Worm (Caenorhabditis elegans) whole organism, midembryonic: Measurements from ENCODE around the gene djr-1.1.
"Not testable (repeated sequence)": the region's sequence is repeated elsewhere in the genome, so short reads cannot be mapped to it uniquely, and the experiment has no call there.

Experiments
- klf-2 ChIP-seq: fragments of 200-800 bp; sonication (Bioruptor generic); conservative IDR thresholded peaks from 2 replicates; pipeline ENCODE4 v1.3.6; 2022; ENCODE audit warnings: missing genetic modification reagents, missing genetic modification characterization, missing compliant biosample characterization
- med-1 ChIP-seq: sonication (generic microtip); optimal IDR thresholded peaks from 2 replicates; lab custom pipeline; 2017; ENCODE audit warnings: missing genetic modification characterization, mild to moderate bottlenecking, missing compliant biosample characterization, antibody characterized with exemption, missing genetic modification reagents; ENCODE audit not compliant: insufficient read depth
- ref-1 ChIP-seq: fragments of 200-800 bp; sonication (Bioruptor generic); conservative IDR thresholded peaks from 2 replicates; pipeline ENCODE4 v1.3.6; 2022; ENCODE audit warnings: missing genetic modification reagents, missing genetic modification characterization, missing compliant biosample characterization

DNA sequence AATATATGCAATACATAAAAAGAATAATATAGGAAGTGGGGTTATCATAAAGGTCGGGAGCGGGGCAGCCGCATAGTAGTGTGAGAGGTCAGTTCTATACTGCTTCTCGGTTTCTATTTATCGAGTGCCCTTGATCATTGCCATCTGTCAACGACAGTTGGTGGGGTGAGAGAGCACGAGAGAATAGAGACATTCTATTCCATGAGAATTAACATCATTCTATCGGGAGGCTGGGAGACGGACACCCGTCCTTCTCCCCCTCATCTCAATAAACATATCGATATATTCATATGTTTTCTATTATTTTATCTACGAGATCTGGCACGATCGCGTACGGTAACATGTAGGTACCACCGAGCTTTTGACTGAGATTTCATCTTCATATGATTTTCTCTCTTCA is 21.7 kb downstream of the djr-1.1 start, which contains the start of gene mps-2:
- not testable (repeated sequence) for TF ChIP-seq med-1 (GFP tag; lab: Kevin White, UChicago); klf-2 (GFP tag; lab: Robert Waterston, UW); ref-1 (GFP tag; lab: Robert Waterston, UW)
